In the genomic region with DNA sequence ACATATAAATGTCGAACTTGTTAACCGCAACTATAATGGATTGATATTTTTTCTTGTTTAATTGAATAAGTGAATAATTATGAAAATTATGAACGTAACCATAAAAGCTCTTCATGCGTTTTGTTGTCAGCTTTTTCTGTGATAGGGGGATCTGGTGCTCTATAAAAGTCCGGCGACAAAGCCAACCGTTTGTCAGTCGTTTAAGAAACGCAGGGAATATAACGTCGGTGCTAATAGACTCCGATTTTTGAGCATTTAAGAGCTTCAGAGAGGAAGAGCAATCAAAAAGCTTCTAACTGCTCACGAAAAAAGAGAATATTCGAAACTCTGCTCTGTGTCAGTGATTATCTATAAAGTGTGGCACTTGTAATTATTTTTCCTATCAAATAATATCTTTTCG, we compare ENCODE assay signal across 1 fruit fly cellular context.
A peak's percentile ranks its signal among the peaks of the same experiment; 100 is the strongest.
TF ChIP-seq lines count a peak whose summit lies in the region.

A gene (plus strand): TSS at position 203 of the 400 bp plus-strand sequence.

TF ChIP-seq in whole organism, embryonic, 481 proteins besides CTCF, POLR2A, EP300 and RAD21 (continued from another document and continues in another):
- TF ChIP-seq CG32772 (GFP tag; IDR thresholded peaks at IDR 0.05; lab: Robert Waterston, UW): no peak
- no peak; the same call in 1 of the 2 replicates for TF ChIP-seq bbx (GFP tag; IDR thresholded peaks at IDR 0.05; lab: Robert Waterston, UW; ENCODE audit: partially characterized antibody)
- peak; percentile 81 for TF ChIP-seq D19A (tag; optimal IDR thresholded peaks at IDR 0.05; lab: Kevin White, UChicago)
- no peak for TF ChIP-seq Sin3A (optimal IDR thresholded peaks at IDR 0.05; lab: Kevin White, UChicago)
- TF ChIP-seq Doc2 (GFP tag; IDR thresholded peaks at IDR 0.05; lab: Robert Waterston, UW): no peak
- TF ChIP-seq caup (GFP tag; optimal IDR thresholded peaks at IDR 0.05; lab: Kevin White, UChicago; ENCODE audit: severe bottlenecking): peak; percentile 35
- TF ChIP-seq CG7271 (tag; optimal IDR thresholded peaks at IDR 0.05; lab: Kevin White, UChicago): no peak
- no peak for TF ChIP-seq pnt (GFP tag; optimal IDR thresholded peaks at IDR 0.05; lab: Kevin White, UChicago)
- no peak for TF ChIP-seq ken (GFP tag; IDR thresholded peaks at IDR 0.05; lab: Robert Waterston, UW)
- no peak for TF ChIP-seq sob (GFP tag; IDR thresholded peaks at IDR 0.05; lab: Robert Waterston, UW)
- TF ChIP-seq Sox102F (GFP tag; optimal IDR thresholded peaks at IDR 0.05; lab: Kevin White, UChicago): no peak
- no peak; the same call in 1 of the 2 replicates for TF ChIP-seq Bgb (GFP tag; IDR thresholded peaks at IDR 0.05; lab: Robert Waterston, UW; ENCODE audit: partially characterized antibody)
- TF ChIP-seq NC2β (GFP tag; optimal IDR thresholded peaks at IDR 0.05; lab: Kevin White, UChicago): no peak
- TF ChIP-seq sna (GFP tag; IDR thresholded peaks at IDR 0.05; lab: Robert Waterston, UW; ENCODE audit: partially characterized antibody): no peak
- TF ChIP-seq CG8290 (GFP tag; optimal IDR thresholded peaks at IDR 0.05; lab: Kevin White, UChicago): no peak
- peak in 1 of 2 experiments; percentile 19 for TF ChIP-seq CG8290 (tag; optimal IDR thresholded peaks at IDR 0.05; lab: Kevin White, UChicago)
- no peak; the same call in 1 of the 2 replicates for TF ChIP-seq Adf1 (GFP tag; IDR thresholded peaks at IDR 0.05; lab: Robert Waterston, UW)
- no peak for TF ChIP-seq zen (tag; optimal IDR thresholded peaks at IDR 0.05; lab: Kevin White, UChicago)
- TF ChIP-seq dati (GFP tag; IDR thresholded peaks at IDR 0.05; lab: Robert Waterston, UW): no peak
- TF ChIP-seq Trl (optimal IDR thresholded peaks at IDR 0.05; lab: Kevin White, UChicago): peak; percentile 47 to 81
- TF ChIP-seq Trl (GFP tag; optimal IDR thresholded peaks at IDR 0.05; lab: Kevin White, UChicago): no peak
- TF ChIP-seq CG15073 (GFP tag; optimal IDR thresholded peaks at IDR 0.05; lab: Kevin White, UChicago): no peak
- TF ChIP-seq nau (GFP tag; optimal IDR thresholded peaks at IDR 0.05; lab: Kevin White, UChicago): no peak
- no peak for TF ChIP-seq Ssrp (tag; optimal IDR thresholded peaks at IDR 0.05; lab: Kevin White, UChicago)
- no peak for TF ChIP-seq ems (GFP tag; optimal IDR thresholded peaks at IDR 0.05; lab: Kevin White, UChicago)
- no peak for TF ChIP-seq Taf1 (GFP tag; IDR thresholded peaks at IDR 0.05; lab: Robert Waterston, UW)
- no peak for TF ChIP-seq CG13424 (tag; optimal IDR thresholded peaks at IDR 0.05; lab: Kevin White, UChicago)
- no peak for TF ChIP-seq Hr51 (GFP tag; optimal IDR thresholded peaks at IDR 0.05; lab: Kevin White, UChicago)
- peak; percentile 39 for TF ChIP-seq CG17385 (GFP tag; optimal IDR thresholded peaks at IDR 0.05; lab: Kevin White, UChicago)
- TF ChIP-seq CG5180 (GFP tag; optimal IDR thresholded peaks at IDR 0.05; lab: Kevin White, UChicago): peak; percentile 23
- TF ChIP-seq CG17359 (tag; optimal IDR thresholded peaks at IDR 0.05; lab: Kevin White, UChicago): peak; percentile 20
- no peak for TF ChIP-seq toy (GFP tag; IDR thresholded peaks at IDR 0.05; lab: Robert Waterston, UW)
- TF ChIP-seq tna (GFP tag; IDR thresholded peaks at IDR 0.05; lab: Robert Waterston, UW; ENCODE audit: partially characterized antibody): no peak; the same call in 1 of the 2 replicates
- no peak for TF ChIP-seq gcm2 (GFP tag; optimal IDR thresholded peaks at IDR 0.05; lab: Kevin White, UChicago)
- no peak for TF ChIP-seq CG10267 (tag; optimal IDR thresholded peaks at IDR 0.05; lab: Kevin White, UChicago)
- TF ChIP-seq Xrp1 (GFP tag; IDR thresholded peaks at IDR 0.05; lab: Robert Waterston, UW): no peak
- peak; percentile 0 for TF ChIP-seq CG2120 (GFP tag; optimal IDR thresholded peaks at IDR 0.05; lab: Kevin White, UChicago)
- TF ChIP-seq dan (GFP tag; IDR thresholded peaks at IDR 0.05; lab: Robert Waterston, UW): no peak
- no peak for TF ChIP-seq Vsx1 (GFP tag; optimal IDR thresholded peaks at IDR 0.05; lab: Kevin White, UChicago)
- TF ChIP-seq CG1024 (GFP tag; IDR thresholded peaks at IDR 0.05; lab: Robert Waterston, UW): no peak
- no peak for TF ChIP-seq seq (GFP tag; IDR thresholded peaks at IDR 0.05; lab: Robert Waterston, UW)
- TF ChIP-seq Neu2 (GFP tag; optimal IDR thresholded peaks at IDR 0.05; lab: Kevin White, UChicago; ENCODE audit: borderline replicate concordance): no peak
- no peak for TF ChIP-seq disco-r (GFP tag; optimal IDR thresholded peaks at IDR 0.05; lab: Kevin White, UChicago)
- TF ChIP-seq CHES-1-like (GFP tag; optimal IDR thresholded peaks at IDR 0.05; lab: Kevin White, UChicago): no peak
- no peak for TF ChIP-seq gfzf (GFP tag; optimal IDR thresholded peaks at IDR 0.05; lab: Kevin White, UChicago)
- no peak for TF ChIP-seq scrt (GFP tag; optimal IDR thresholded peaks at IDR 0.05; lab: Kevin White, UChicago)
- TF ChIP-seq tap (tag; optimal IDR thresholded peaks at IDR 0.05; lab: Kevin White, UChicago): no peak
- no peak for TF ChIP-seq ATbp (GFP tag; optimal IDR thresholded peaks at IDR 0.05; lab: Kevin White, UChicago)
- TF ChIP-seq cwo (GFP tag; optimal IDR thresholded peaks at IDR 0.05; lab: Kevin White, UChicago): no peak
- no peak for TF ChIP-seq Dll (GFP tag; IDR thresholded peaks at IDR 0.05; lab: Robert Waterston, UW; ENCODE audit: partially characterized antibody)
- no peak for TF ChIP-seq usp (GFP tag; optimal IDR thresholded peaks at IDR 0.05; lab: Kevin White, UChicago)
- no peak for TF ChIP-seq Spps (tag; optimal IDR thresholded peaks at IDR 0.05; lab: Kevin White, UChicago)
- TF ChIP-seq zfh2 (GFP tag; optimal IDR thresholded peaks at IDR 0.05; lab: Kevin White, UChicago): no peak
- no peak for TF ChIP-seq zf30C (GFP tag; optimal IDR thresholded peaks at IDR 0.05; lab: Kevin White, UChicago)
- no peak for TF ChIP-seq Atf-2 (GFP tag; optimal IDR thresholded peaks at IDR 0.05; lab: Kevin White, UChicago)
- TF ChIP-seq CoRest (tag; optimal IDR thresholded peaks at IDR 0.05; lab: Kevin White, UChicago): no peak
- no peak for TF ChIP-seq CG14441 (GFP tag; IDR thresholded peaks at IDR 0.05; lab: Robert Waterston, UW)
- TF ChIP-seq CG3163 (GFP tag; optimal IDR thresholded peaks at IDR 0.05; lab: Kevin White, UChicago): peak; percentile 96
- TF ChIP-seq CG8944 (GFP tag; optimal IDR thresholded peaks at IDR 0.05; lab: Kevin White, UChicago): no peak
- TF ChIP-seq HmgD (GFP tag; optimal IDR thresholded peaks at IDR 0.05; lab: Kevin White, UChicago): no peak
- no peak for TF ChIP-seq Lpt (GFP tag; optimal IDR thresholded peaks at IDR 0.05; lab: Kevin White, UChicago)
- TF ChIP-seq HmgZ (tag; optimal IDR thresholded peaks at IDR 0.05; lab: Kevin White, UChicago): peak; percentile 42
- TF ChIP-seq CG31365 (tag; optimal IDR thresholded peaks at IDR 0.05; lab: Kevin White, UChicago): no peak
- TF ChIP-seq CG2116 (GFP tag; optimal IDR thresholded peaks at IDR 0.05; lab: Kevin White, UChicago): no peak
- TF ChIP-seq inv (GFP tag; IDR thresholded peaks at IDR 0.05; lab: Robert Waterston, UW; ENCODE audit: partially characterized antibody): no peak
- TF ChIP-seq CG6272 (GFP tag; IDR thresholded peaks at IDR 0.05; lab: Robert Waterston, UW): no peak
- 0 out of 2 replicates have a peak, but pooled peaks have one; percentile 15 for TF ChIP-seq unc-4 (GFP tag; IDR thresholded peaks at IDR 0.05; lab: Robert Waterston, UW; ENCODE audit: partially characterized antibody)
- TF ChIP-seq NfI (GFP tag; optimal IDR thresholded peaks at IDR 0.05; lab: Kevin White, UChicago): no peak
- TF ChIP-seq lab (GFP tag; optimal IDR thresholded peaks at IDR 0.05; lab: Kevin White, UChicago): peak; percentile 16
- peak; percentile 5 for TF ChIP-seq bigmax (GFP tag; optimal IDR thresholded peaks at IDR 0.05; lab: Kevin White, UChicago)
- TF ChIP-seq grn (GFP tag; optimal IDR thresholded peaks at IDR 0.05; lab: Kevin White, UChicago): peak; percentile 28
- no peak for TF ChIP-seq CG17829 (tag; optimal IDR thresholded peaks at IDR 0.05; lab: Kevin White, UChicago)
- TF ChIP-seq B-H2 (GFP tag; optimal IDR thresholded peaks at IDR 0.05; lab: Kevin White, UChicago): peak; percentile 66
- TF ChIP-seq so (GFP tag; IDR thresholded peaks at IDR 0.05; lab: Robert Waterston, UW): no peak
- TF ChIP-seq H15 (GFP tag; IDR thresholded peaks at IDR 0.05; lab: Robert Waterston, UW): no peak
- TF ChIP-seq vvl (GFP tag; IDR thresholded peaks at IDR 0.05; lab: Robert Waterston, UW): peak; percentile 51
- TF ChIP-seq prd (optimal IDR thresholded peaks at IDR 0.05; lab: Kevin White, UChicago): no peak
- no peak for TF ChIP-seq prd (GFP tag; IDR thresholded peaks at IDR 0.05; lab: Robert Waterston, UW)
- TF ChIP-seq Asciz (GFP tag; optimal IDR thresholded peaks at IDR 0.05; lab: Kevin White, UChicago): no peak
- peak; percentile 47 for TF ChIP-seq gro (GFP tag; optimal IDR thresholded peaks at IDR 0.05; lab: Kevin White, UChicago)
- no peak for TF ChIP-seq Tbp (GFP tag; optimal IDR thresholded peaks at IDR 0.05; lab: Kevin White, UChicago)
- no peak for TF ChIP-seq CG8924 (tag; optimal IDR thresholded peaks at IDR 0.05; lab: Kevin White, UChicago)
- no peak for TF ChIP-seq CG1602 (GFP tag; optimal IDR thresholded peaks at IDR 0.05; lab: Kevin White, UChicago)
- TF ChIP-seq Stat92E (GFP tag; optimal IDR thresholded peaks at IDR 0.05; lab: Kevin White, UChicago): no peak
- no peak for TF ChIP-seq CG31441 (GFP tag; IDR thresholded peaks at IDR 0.05; lab: Robert Waterston, UW)
- no peak for TF ChIP-seq CG14860 (GFP tag; IDR thresholded peaks at IDR 0.05; lab: Robert Waterston, UW; ENCODE audit: partially characterized antibody)
- peak; percentile 23; the same call in 1 of the 2 replicates for TF ChIP-seq CG32532 (GFP tag; IDR thresholded peaks at IDR 0.05; lab: Robert Waterston, UW)
- TF ChIP-seq CG15269 (tag; optimal IDR thresholded peaks at IDR 0.05; lab: Kevin White, UChicago): peak; percentile 22
- TF ChIP-seq oc (tag; optimal IDR thresholded peaks at IDR 0.05; lab: Kevin White, UChicago): no peak
- TF ChIP-seq Ptx1 (GFP tag; IDR thresholded peaks at IDR 0.05; lab: Robert Waterston, UW): no peak
- TF ChIP-seq hbn (GFP tag; IDR thresholded peaks at IDR 0.05; lab: Robert Waterston, UW; ENCODE audit: partially characterized antibody): no peak
- no peak for TF ChIP-seq CG18599 (GFP tag; optimal IDR thresholded peaks at IDR 0.05; lab: Kevin White, UChicago)
- TF ChIP-seq Dbx (GFP tag; IDR thresholded peaks at IDR 0.05; lab: Robert Waterston, UW): no peak
- no peak for TF ChIP-seq h (optimal IDR thresholded peaks at IDR 0.05; lab: Kevin White, UChicago)
- TF ChIP-seq Elba2 (GFP tag; optimal IDR thresholded peaks at IDR 0.05; lab: Kevin White, UChicago): no peak
- no peak for TF ChIP-seq zfh1 (GFP tag; IDR thresholded peaks at IDR 0.05; lab: Robert Waterston, UW)
- no peak for TF ChIP-seq HLH3B (GFP tag; IDR thresholded peaks at IDR 0.05; lab: Robert Waterston, UW)
- peak; percentile 21 for TF ChIP-seq CG3281 (GFP tag; optimal IDR thresholded peaks at IDR 0.05; lab: Kevin White, UChicago)
- TF ChIP-seq eve (GFP tag; optimal IDR thresholded peaks at IDR 0.05; lab: Kevin White, UChicago): peak in 1 of 2 experiments; percentile 59
- no peak for TF ChIP-seq CG4730 (GFP tag; IDR thresholded peaks at IDR 0.05; lab: Robert Waterston, UW)
- no peak for TF ChIP-seq CG16779 (GFP tag; IDR thresholded peaks at IDR 0.05; lab: Robert Waterston, UW)
- no peak for TF ChIP-seq CkIIα-i1 (GFP tag; IDR thresholded peaks at IDR 0.05; lab: Robert Waterston, UW)
- peak; percentile 11 for TF ChIP-seq BtbVII (GFP tag; optimal IDR thresholded peaks at IDR 0.05; lab: Kevin White, UChicago)
- no peak for TF ChIP-seq Poxn (GFP tag; IDR thresholded peaks at IDR 0.05; lab: Robert Waterston, UW)
- no peak for TF ChIP-seq CG16815 (GFP tag; optimal IDR thresholded peaks at IDR 0.05; lab: Kevin White, UChicago)
- TF ChIP-seq Deaf1 (tag; optimal IDR thresholded peaks at IDR 0.05; lab: Kevin White, UChicago): no peak
- peak; percentile 28 for TF ChIP-seq sens (GFP tag; lab: Kevin White, UChicago)
- no peak for TF ChIP-seq CG12942 (GFP tag; optimal IDR thresholded peaks at IDR 0.05; lab: Kevin White, UChicago)
- TF ChIP-seq tgo (GFP tag; IDR thresholded peaks at IDR 0.05; lab: Robert Waterston, UW): no peak
- TF ChIP-seq CG3838 (GFP tag; optimal IDR thresholded peaks at IDR 0.05; lab: Kevin White, UChicago): no peak
- no peak for TF ChIP-seq otp (GFP tag; IDR thresholded peaks at IDR 0.05; lab: Robert Waterston, UW)
- TF ChIP-seq pfk (GFP tag; optimal IDR thresholded peaks at IDR 0.05; lab: Kevin White, UChicago): no peak
- no peak for TF ChIP-seq CG4820 (GFP tag; optimal IDR thresholded peaks at IDR 0.05; lab: Kevin White, UChicago)
- TF ChIP-seq CG8359 (GFP tag; optimal IDR thresholded peaks at IDR 0.05; lab: Kevin White, UChicago; ENCODE audit: borderline replicate concordance): no peak
- no peak for TF ChIP-seq mirr (GFP tag; optimal IDR thresholded peaks at IDR 0.05; lab: Kevin White, UChicago)
- TF ChIP-seq CG32767 (GFP tag; IDR thresholded peaks at IDR 0.05; lab: Robert Waterston, UW): no peak
- TF ChIP-seq jing (GFP tag; optimal IDR thresholded peaks at IDR 0.05; lab: Kevin White, UChicago): no peak
- TF ChIP-seq klu (GFP tag; IDR thresholded peaks at IDR 0.05; lab: Robert Waterston, UW): no peak
- peak; percentile 3 for TF ChIP-seq dmrt99B (tag; optimal IDR thresholded peaks at IDR 0.05; lab: Kevin White, UChicago)
- no peak for TF ChIP-seq z (GFP tag; IDR thresholded peaks at IDR 0.05; lab: Robert Waterston, UW)
- TF ChIP-seq CG10959 (GFP tag; IDR thresholded peaks at IDR 0.05; lab: Robert Waterston, UW): no peak
- TF ChIP-seq Rfx (GFP tag; IDR thresholded peaks at IDR 0.05; lab: Robert Waterston, UW): peak; percentile 21; the same call in 1 of the 2 replicates
- TF ChIP-seq CG16863 (GFP tag; optimal IDR thresholded peaks at IDR 0.05; lab: Kevin White, UChicago): no peak
- TF ChIP-seq exex (tag; optimal IDR thresholded peaks at IDR 0.05; lab: Kevin White, UChicago): peak; percentile 79
- no peak for TF ChIP-seq sens-2 (GFP tag; IDR thresholded peaks at IDR 0.05; lab: Robert Waterston, UW)
- TF ChIP-seq CG33557 (GFP tag; optimal IDR thresholded peaks at IDR 0.05; lab: Kevin White, UChicago): no peak
- TF ChIP-seq zen2 (GFP tag; IDR thresholded peaks at IDR 0.05; lab: Robert Waterston, UW; ENCODE audit: partially characterized antibody): peak; percentile 30; the same call in 1 of the 3 replicates
- no peak for TF ChIP-seq HLH4C (GFP tag; IDR thresholded peaks at IDR 0.05; lab: Robert Waterston, UW; ENCODE audit: partially characterized antibody)
- no peak for TF ChIP-seq phol (tag; optimal IDR thresholded peaks at IDR 0.05; lab: Kevin White, UChicago)
- TF ChIP-seq Scr (GFP tag; IDR thresholded peaks at IDR 0.05; lab: Robert Waterston, UW; ENCODE audit: partially characterized antibody): no peak
- no peak for TF ChIP-seq stwl (tag; optimal IDR thresholded peaks at IDR 0.05; lab: Kevin White, UChicago)
